Fruit fly (Drosophila melanogaster) whole organism, prepupa: Measurements from ENCODE around the gene Ten-m.
A peak's percentile ranks its signal among the peaks of the same experiment; 100 is the strongest.

Source experiments
- CG10631 ChIP-seq: fragments of 200-800 bp; sonication (Bioruptor generic); optimal IDR thresholded peaks from 2 replicates; lab custom pipeline; 2016; ENCODE audit warnings: missing biosample characterization, missing genetic modification characterization
- CG11294 ChIP-seq: fragments of 200-800 bp; sonication (Bioruptor generic); IDR thresholded peaks from 2 replicates; pipeline ENCODE4 v1.3.6; 2022; ENCODE audit warnings: missing biosample characterization, missing genetic modification characterization
- CG11762 ChIP-seq: fragments of 200-800 bp; sonication (Bioruptor generic); optimal IDR thresholded peaks from 3 replicates; lab custom pipeline; 2016; ENCODE audit warnings: missing biosample characterization, missing genetic modification characterization; ENCODE audit not compliant: insufficient read depth
- CG15336 ChIP-seq: fragments of 200-800 bp; sonication (Bioruptor generic); IDR thresholded peaks from 2 replicates; pipeline ENCODE4 v1.3.6; 2022; ENCODE audit warnings: missing biosample characterization, missing genetic modification characterization
- CG16779 ChIP-seq: fragments of 200-800 bp; sonication (Bioruptor generic); optimal IDR thresholded peaks from 3 replicates; lab custom pipeline; 2017; ENCODE audit warnings: missing biosample characterization, mild to moderate bottlenecking, missing genetic modification characterization
- CG3032 ChIP-seq: fragments of 200-800 bp; optimal IDR thresholded peaks from 2 replicates; lab custom pipeline; 2019; ENCODE audit warnings: missing biosample characterization, mild to moderate bottlenecking, missing genetic modification characterization, moderate library complexity
- CG32006 ChIP-seq: fragments of 200-800 bp; sonication (Bioruptor generic); optimal IDR thresholded peaks from 3 replicates; lab custom pipeline; 2017; ENCODE audit warnings: missing biosample characterization, mild to moderate bottlenecking, missing genetic modification characterization
- CG3919 ChIP-seq: fragments of 200-800 bp; sonication (Bioruptor generic); optimal IDR thresholded peaks from 3 replicates; lab custom pipeline; 2016; ENCODE audit warnings: missing biosample characterization, missing genetic modification characterization
- CG6854 ChIP-seq: fragments of 200-800 bp; sonication (Bioruptor generic); optimal IDR thresholded peaks from 2 replicates; lab custom pipeline; 2017; ENCODE audit warnings: missing biosample characterization, mild to moderate bottlenecking, missing genetic modification characterization
- CG9139 ChIP-seq: fragments of 200-800 bp; sonication (Bioruptor generic); optimal IDR thresholded peaks from 3 replicates; lab custom pipeline; 2017; ENCODE audit warnings: missing biosample characterization, mild to moderate bottlenecking, missing genetic modification characterization
- Eip78C ChIP-seq: fragments of 200-800 bp; sonication (Bioruptor generic); peaks from one replicate; lab custom pipeline; 2016; ENCODE audit warnings: missing biosample characterization, missing genetic modification characterization
- Eip93F ChIP-seq: fragments of 200-800 bp; sonication (Bioruptor generic); optimal IDR thresholded peaks from 2 replicates; lab custom pipeline; 2016; ENCODE audit warnings: missing biosample characterization, mild to moderate bottlenecking, missing genetic modification characterization
- Ets21C ChIP-seq: fragments of 200-800 bp; sonication (Bioruptor generic); optimal IDR thresholded peaks from 3 replicates; lab custom pipeline; 2016; ENCODE audit warnings: missing biosample characterization, missing genetic modification characterization
- Ets96B ChIP-seq: fragments of 200-800 bp; optimal IDR thresholded peaks from 2 replicates; lab custom pipeline; 2019; ENCODE audit warnings: missing biosample characterization, mild to moderate bottlenecking, missing genetic modification characterization, moderate library complexity
- Hr39 ChIP-seq: fragments of 200-800 bp; sonication (Bioruptor generic); optimal IDR thresholded peaks from 2 replicates; lab custom pipeline; 2016; ENCODE audit warnings: missing biosample characterization, missing genetic modification characterization
- Hr4 ChIP-seq: fragments of 200-800 bp; sonication (Bioruptor generic); optimal IDR thresholded peaks from 3 replicates; lab custom pipeline; 2016; ENCODE audit warnings: missing biosample characterization, missing genetic modification characterization
- Lpt ChIP-seq: fragments of 200-800 bp; sonication (Bioruptor generic); optimal IDR thresholded peaks from 3 replicates; lab custom pipeline; 2016; ENCODE audit warnings: missing biosample characterization, missing genetic modification characterization
- OdsH ChIP-seq: fragments of 200-800 bp; sonication (Bioruptor generic); optimal IDR thresholded peaks from 3 replicates; lab custom pipeline; 2016; ENCODE audit warnings: missing biosample characterization, missing genetic modification characterization
- Smox ChIP-seq: fragments of 200-800 bp; sonication (Bioruptor generic); optimal IDR thresholded peaks from 3 replicates; lab custom pipeline; 2016; ENCODE audit warnings: missing biosample characterization, missing genetic modification characterization
- Sox14 ChIP-seq: fragments of 200-800 bp; sonication (Bioruptor generic); optimal IDR thresholded peaks from 3 replicates; lab custom pipeline; 2016; ENCODE audit warnings: missing biosample characterization, missing genetic modification characterization
- achi ChIP-seq: fragments of 200-800 bp; sonication (Bioruptor generic); optimal IDR thresholded peaks from 3 replicates; lab custom pipeline; 2016; ENCODE audit warnings: missing biosample characterization, missing genetic modification characterization
- dac ChIP-seq: fragments of 200-800 bp; sonication (Bioruptor generic); optimal IDR thresholded peaks from 2 replicates; lab custom pipeline; 2017; ENCODE audit warnings: missing biosample characterization, mild to moderate bottlenecking, missing genetic modification characterization
- dsx ChIP-seq: fragments of 200-800 bp; optimal IDR thresholded peaks from 3 replicates; lab custom pipeline; 2019; ENCODE audit warnings: missing biosample characterization, mild to moderate bottlenecking, missing genetic modification characterization, moderate library complexity; ENCODE audit not compliant: poor library complexity, severe bottlenecking
- eg ChIP-seq: fragments of 200-800 bp; sonication (Bioruptor generic); IDR thresholded peaks from 3 replicates; pipeline ENCODE4 v1.3.6; 2022; ENCODE audit warnings: missing biosample characterization, missing genetic modification characterization
- fd59A ChIP-seq: fragments of 200-800 bp; sonication (Bioruptor generic); optimal IDR thresholded peaks from 2 replicates; lab custom pipeline; 2017; ENCODE audit warnings: missing biosample characterization, mild to moderate bottlenecking, missing genetic modification characterization, missing genetic modification reagents
- fd85E ChIP-seq: fragments of 200-800 bp; sonication (Bioruptor generic); optimal IDR thresholded peaks from 3 replicates; lab custom pipeline; 2016; ENCODE audit warnings: missing biosample characterization, missing genetic modification characterization
- fkh ChIP-seq: fragments of 200-800 bp; sonication (Bioruptor generic); optimal IDR thresholded peaks from 3 replicates; lab custom pipeline; 2017; ENCODE audit warnings: missing biosample characterization, mild to moderate bottlenecking, missing genetic modification characterization, moderate library complexity
- salr ChIP-seq, 2 experiments: fragments of 200-800 bp; sonication (Bioruptor generic); optimal IDR thresholded peaks; 3 replicates each; lab custom pipeline; 2016 to 2018; ENCODE audit warnings: missing biosample characterization in 2 of 2, missing genetic modification characterization in 2 of 2, mild to moderate bottlenecking in 1 of 2
- spab ChIP-seq: fragments of 200-800 bp; sonication (Bioruptor generic); optimal IDR thresholded peaks from 2 replicates; lab custom pipeline; 2017; ENCODE audit warnings: missing biosample characterization, mild to moderate bottlenecking, missing genetic modification characterization, missing genetic modification reagents
- svp ChIP-seq: fragments of 200-800 bp; sonication (Bioruptor generic); peaks from one replicate; lab custom pipeline; 2016; ENCODE audit warnings: missing biosample characterization, missing genetic modification characterization

The Ten-m gene

dm6 chr3L:22350683-22351082 lies 57.0 kb downstream of the Ten-m start (continued):
- TF ChIP-seq Ets21C (GFP tag; lab: Kevin White, UChicago) (no peak), eg (GFP tag; lab: Robert Waterston, UW) (no peak)
- TF ChIP-seq, all 60 proteins: peak for 0

DNA sequence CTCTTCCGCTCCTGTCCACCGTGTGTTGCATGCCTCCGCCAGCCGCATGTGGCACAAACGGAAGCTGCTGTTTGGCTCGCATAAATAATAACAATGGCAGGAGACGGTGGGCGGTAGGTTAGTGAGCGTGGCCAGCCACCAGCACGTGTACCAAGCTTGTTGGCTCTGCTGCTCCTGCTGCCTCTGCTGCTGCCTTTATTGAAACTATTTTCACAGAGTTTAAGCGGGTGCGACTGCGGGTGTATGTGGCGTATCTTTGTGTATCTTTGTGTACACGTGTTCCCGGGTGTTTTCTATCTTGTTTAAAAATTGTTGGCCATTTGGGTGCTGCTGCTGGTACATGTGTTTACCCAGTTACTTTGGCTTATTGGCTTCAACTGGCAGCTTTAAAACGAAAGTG lies 58.1 kb downstream of the Ten-m start:
- TF ChIP-seq fkh (GFP tag; lab: Kevin White, UChicago) (peak; percentile 14), salr (GFP tag; optimal IDR thresholded peaks at IDR 0.05; lab: Kevin White, UChicago) (no peak), fd85E (GFP tag; lab: Kevin White, UChicago) (no peak), svp (GFP tag; lab: Kevin White, UChicago) (peak; percentile 16)
- TF ChIP-seq, all 60 proteins: peak for 2

- TF ChIP-seq salr (GFP tag; optimal IDR thresholded peaks at IDR 0.05; lab: Kevin White, UChicago) (peak in 1 of 2 experiments; percentile 23), CG3919 (GFP tag; lab: Kevin White, UChicago) (peak; percentile 21), fd59A (GFP tag; lab: Kevin White, UChicago) (peak; percentile 19), CG10631 (GFP tag; lab: Kevin White, UChicago) (no peak), svp (GFP tag; lab: Kevin White, UChicago) (peak; percentile 25), CG9139 (GFP tag; lab: Kevin White, UChicago) (peak; percentile 1), Lpt (GFP tag; lab: Kevin White, UChicago) (no peak)
Measured at dm6 chr3L:22346566-22347146, 61.0 kb downstream of the Ten-m start.

dm6 chr3L:22342565-22342964 lies 65.1 kb downstream of the Ten-m start:
- TF ChIP-seq CG3032 (tag; lab: Kevin White, UChicago) (no peak), CG11294 (GFP tag; lab: Robert Waterston, UW) (no peak), Hr39 (GFP tag; lab: Kevin White, UChicago) (no peak), OdsH (GFP tag; lab: Kevin White, UChicago) (peak; percentile 0), Sox14 (GFP tag; lab: Kevin White, UChicago) (no peak), Hr4 (GFP tag; lab: Kevin White, UChicago) (no peak), Eip78C (GFP tag; lab: Kevin White, UChicago) (peak; percentile 57), Ets96B (peak; percentile 10), dsx (GFP tag; lab: Kevin White, UChicago) (no peak)

DNA sequence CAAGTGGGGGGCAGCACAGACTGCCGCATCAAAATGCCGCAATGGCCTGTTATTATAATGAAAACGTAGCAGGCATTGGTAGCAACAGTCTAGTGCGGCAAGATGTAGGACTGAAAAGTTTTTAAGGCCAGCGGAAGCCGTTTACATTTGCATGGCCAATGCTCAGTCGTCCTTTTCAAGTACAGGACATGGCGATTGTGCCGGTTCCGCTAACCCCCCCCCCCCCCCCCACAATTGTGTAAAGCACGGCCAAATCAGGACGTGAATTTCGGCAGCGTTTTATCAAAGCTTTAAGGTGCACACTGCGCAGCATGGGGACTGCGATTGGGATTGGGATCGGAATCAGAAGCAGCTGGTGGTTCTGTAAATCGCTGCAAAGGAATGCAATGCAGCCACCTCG lies 69.8 kb downstream of the Ten-m start:
- TF ChIP-seq CG11762: no peak
- TF ChIP-seq achi (GFP tag; lab: Kevin White, UChicago): no peak
- no peak for TF ChIP-seq CG15336 (GFP tag; lab: Robert Waterston, UW)
- TF ChIP-seq CG16779: no peak
- no peak for TF ChIP-seq fkh (GFP tag; lab: Kevin White, UChicago)
- no peak for TF ChIP-seq CG6854 (GFP tag; lab: Kevin White, UChicago)

dm6 chr3L:22329478-22329877 lies 78.2 kb downstream of the Ten-m start, which contains the start of gene CG32450:
Gene CG32450 (plus strand): TSS chr3L:22329778.
- TF ChIP-seq CG3032 (tag; lab: Kevin White, UChicago) (no peak), salr (GFP tag; optimal IDR thresholded peaks at IDR 0.05; lab: Kevin White, UChicago) (no peak), CG11762 (no peak), Smox (GFP tag; lab: Kevin White, UChicago) (no peak), spab (GFP tag; lab: Kevin White, UChicago) (no peak), Eip93F (GFP tag; lab: Kevin White, UChicago) (no peak), fd59A (GFP tag; lab: Kevin White, UChicago) (no peak), Lpt (GFP tag; lab: Kevin White, UChicago) (no peak), CG32006 (GFP tag; lab: Kevin White, UChicago) (no peak), dac (GFP tag; lab: Kevin White, UChicago) (no peak)
- TF ChIP-seq, all 60 proteins: peak for 0
